Fruit fly (Drosophila melanogaster) whole organism, wandering third instar larva: ENCODE data around the gene mRpL9.
A peak's percentile ranks its signal among the peaks of the same experiment; 100 is the strongest.

Experiments used
- Abd-B ChIP-seq: fragments of >200 bp; optimal IDR thresholded peaks from 2 replicates; lab custom pipeline; 2017; ENCODE audit warnings: missing biosample characterization, missing genetic modification characterization
- CG9705 ChIP-seq: fragments of 200-800 bp; sonication (Bioruptor generic); optimal IDR thresholded peaks from 2 replicates; lab custom pipeline; 2018; ENCODE audit warnings: missing biosample characterization, mild to moderate bottlenecking, missing genetic modification characterization
- Dif ChIP-seq: fragments of 200-275, 200-300 bp; sonication (Bioruptor generic); optimal IDR thresholded peaks from 2 replicates; lab custom pipeline; 2018; ENCODE audit warnings: missing biosample characterization, missing genetic modification characterization; ENCODE audit not compliant: partially characterized antibody
- HLH106 ChIP-seq: fragments of 200-800 bp; optimal IDR thresholded peaks from 3 replicates; lab custom pipeline; 2019; ENCODE audit warnings: missing biosample characterization, mild to moderate bottlenecking, missing genetic modification characterization, moderate library complexity
- Hnf4 ChIP-seq: fragments of 200-800 bp; sonication (Bioruptor generic); optimal IDR thresholded peaks from 2 replicates; lab custom pipeline; 2016; ENCODE audit warnings: missing biosample characterization, mild to moderate bottlenecking, missing genetic modification characterization
- Hr83 ChIP-seq: fragments of 200-300 bp; sonication (Bioruptor generic); optimal IDR thresholded peaks from 2 replicates; lab custom pipeline; 2016; ENCODE audit warnings: missing biosample characterization, mild to moderate bottlenecking, missing genetic modification characterization, moderate library complexity; ENCODE audit not compliant: poor library complexity, severe bottlenecking
- Mio ChIP-seq: sonication (Bioruptor generic); optimal IDR thresholded peaks from 2 replicates; lab custom pipeline; 2016; ENCODE audit warnings: missing biosample characterization, missing genetic modification characterization
- Myc ChIP-seq: fragments of >200 bp; optimal IDR thresholded peaks from 2 replicates; lab custom pipeline; 2017
- N ChIP-seq: fragments of >200 bp; optimal IDR thresholded peaks from 2 replicates; lab custom pipeline; 2018; ENCODE audit warnings: missing biosample characterization, missing external identifiers, missing genetic modification characterization
- OdsH ChIP-seq: fragments of 200-800 bp; sonication (Bioruptor generic); optimal IDR thresholded peaks from 2 replicates; lab custom pipeline; 2016; ENCODE audit warnings: missing biosample characterization, mild to moderate bottlenecking, missing genetic modification characterization
- Rel ChIP-seq, 2 experiments: fragments of 200-800 bp; sonication (Bioruptor generic) in 1 of 2; optimal IDR thresholded peaks; 2 replicates in 1 of 2; 3 replicates in 1 of 2; lab custom pipeline; 2016 to 2019; ENCODE audit warnings: mild to moderate bottlenecking in 2 of 2, missing biosample characterization in 2 of 2, missing genetic modification characterization in 2 of 2, moderate library complexity in 1 of 2
- Sp1 ChIP-seq: fragments of 200-800 bp; sonication (Bioruptor generic); optimal IDR thresholded peaks from 3 replicates; lab custom pipeline; 2019; ENCODE audit warnings: missing biosample characterization, mild to moderate bottlenecking, missing genetic modification characterization, moderate library complexity
- br ChIP-seq: fragments of 200-800 bp; sonication (Bioruptor generic); optimal IDR thresholded peaks from 2 replicates; lab custom pipeline; 2016; ENCODE audit warnings: missing biosample characterization, missing genetic modification characterization
- brk ChIP-seq: fragments of 200-800 bp; sonication (Bioruptor generic); optimal IDR thresholded peaks from 2 replicates; lab custom pipeline; 2016; ENCODE audit warnings: missing biosample characterization, mild to moderate bottlenecking, missing genetic modification characterization
- dmrt93B ChIP-seq: fragments of 200-800 bp; sonication (Bioruptor generic); optimal IDR thresholded peaks from 2 replicates; lab custom pipeline; 2018; ENCODE audit warnings: missing biosample characterization, mild to moderate bottlenecking, missing genetic modification characterization
- dsf ChIP-seq: sonication (Bioruptor generic); optimal IDR thresholded peaks from 2 replicates; lab custom pipeline; 2016; ENCODE audit warnings: missing biosample characterization, missing genetic modification characterization, borderline replicate concordance
- ey ChIP-seq: fragments of 200-800 bp; sonication (Bioruptor generic); optimal IDR thresholded peaks from 2 replicates; lab custom pipeline; 2016; ENCODE audit warnings: missing biosample characterization, missing genetic modification characterization
- foxo ChIP-seq, 2 experiments: fragments of 200-800 bp; sonication (Bioruptor generic); optimal IDR thresholded peaks; 2 replicates in 1 of 2; 3 replicates in 1 of 2; lab custom pipeline; 2016 to 2017; ENCODE audit warnings: missing biosample characterization in 2 of 2, missing genetic modification characterization in 2 of 2
- fru ChIP-seq: fragments of 200-800 bp; sonication (Bioruptor generic); optimal IDR thresholded peaks from 3 replicates; lab custom pipeline; 2016; ENCODE audit warnings: missing biosample characterization, mild to moderate bottlenecking, missing genetic modification characterization
- h ChIP-seq: fragments of 200-800 bp; sonication (Bioruptor generic); optimal IDR thresholded peaks from 3 replicates; lab custom pipeline; 2016; ENCODE audit warnings: missing biosample characterization, mild to moderate bottlenecking, missing genetic modification characterization
- jim ChIP-seq: fragments of 175-275, 200-325 bp; sonication (Bioruptor generic); optimal IDR thresholded peaks from 2 replicates; lab custom pipeline; 2016; ENCODE audit warnings: missing biosample characterization, mild to moderate bottlenecking, missing genetic modification characterization
- lola ChIP-seq: fragments of >200 bp; optimal IDR thresholded peaks from 2 replicates; lab custom pipeline; 2017; ENCODE audit warnings: missing biosample characterization, missing genetic modification characterization
- psq ChIP-seq: fragments of 200-800 bp; sonication (Bioruptor generic); optimal IDR thresholded peaks from 3 replicates; lab custom pipeline; 2017; ENCODE audit warnings: missing biosample characterization, mild to moderate bottlenecking, missing genetic modification characterization, moderate library complexity
- rgr ChIP-seq: fragments of 200-800 bp; sonication (Bioruptor generic); optimal IDR thresholded peaks from 3 replicates; lab custom pipeline; 2016; ENCODE audit warnings: missing biosample characterization, mild to moderate bottlenecking, missing genetic modification characterization
- sage ChIP-seq: fragments of 200-800 bp; sonication (Bioruptor generic); optimal IDR thresholded peaks from 2 replicates; lab custom pipeline; 2016; ENCODE audit warnings: missing biosample characterization, mild to moderate bottlenecking, missing genetic modification characterization
- sv ChIP-seq: fragments of 200-800 bp; sonication (Bioruptor generic); optimal IDR thresholded peaks from 3 replicates; lab custom pipeline; 2016; ENCODE audit warnings: missing biosample characterization, missing genetic modification characterization
- usp ChIP-seq: fragments of >200 bp; optimal IDR thresholded peaks from 2 replicates; lab custom pipeline; 2017; ENCODE audit warnings: missing biosample characterization, missing genetic modification characterization
- woc ChIP-seq: sonication (Bioruptor generic); optimal IDR thresholded peaks from 2 replicates; lab custom pipeline; 2016; ENCODE audit warnings: missing biosample characterization, mild to moderate bottlenecking, missing genetic modification characterization

The mRpL9 gene

DNA sequence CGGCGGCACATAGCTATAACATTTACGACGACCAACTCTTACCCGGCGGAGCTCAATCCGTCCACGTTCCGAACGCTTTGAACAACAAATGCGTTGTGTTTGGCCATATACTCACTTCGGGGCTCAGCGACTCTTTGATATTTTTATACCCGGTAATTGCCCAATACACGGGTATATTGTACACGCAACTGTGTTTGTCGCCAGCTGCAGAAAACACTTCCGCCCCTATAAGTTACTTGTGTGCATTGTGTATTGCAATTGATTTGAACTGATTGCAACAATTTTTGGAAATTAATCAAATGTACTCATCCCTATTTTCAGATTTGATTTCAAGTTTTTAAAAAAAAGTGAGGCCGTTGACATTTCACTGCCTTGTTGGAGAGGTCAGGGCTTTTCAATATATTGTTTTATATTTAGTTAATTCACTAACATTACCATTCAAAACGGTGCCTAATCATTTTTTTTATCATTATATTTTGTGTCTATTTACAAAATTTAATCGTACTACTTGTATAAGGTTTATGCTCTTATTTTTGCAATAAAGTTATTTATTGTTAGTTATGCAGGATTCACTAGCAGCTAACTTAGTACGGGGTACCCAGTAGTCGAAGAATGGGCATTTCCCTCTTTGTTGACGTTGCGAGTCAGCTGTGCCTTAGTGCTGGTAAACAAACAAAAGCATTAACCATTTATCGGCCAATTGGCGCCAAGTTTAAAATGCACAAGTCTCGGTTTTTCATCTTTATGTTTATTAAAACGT, 12.6 kb downstream of the mRpL9 start, which contains the start of gene Nagk (continued):
- peak; percentile 37 for TF ChIP-seq Dif
- peak; percentile 89 for TF ChIP-seq woc (GFP tag; lab: Kevin White, UChicago)
- TF ChIP-seq dmrt93B = no peak

dm6 chr3R:15345198-15346017, 14.9 kb downstream of the mRpL9 start:
- TF ChIP-seq rgr (no peak), Rel (GFP tag; optimal IDR thresholded peaks at IDR 0.05; lab: Kevin White, UChicago) (no peak), Rel (tag; optimal IDR thresholded peaks at IDR 0.05; lab: Kevin White, UChicago) (peak; percentile 67)

DNA sequence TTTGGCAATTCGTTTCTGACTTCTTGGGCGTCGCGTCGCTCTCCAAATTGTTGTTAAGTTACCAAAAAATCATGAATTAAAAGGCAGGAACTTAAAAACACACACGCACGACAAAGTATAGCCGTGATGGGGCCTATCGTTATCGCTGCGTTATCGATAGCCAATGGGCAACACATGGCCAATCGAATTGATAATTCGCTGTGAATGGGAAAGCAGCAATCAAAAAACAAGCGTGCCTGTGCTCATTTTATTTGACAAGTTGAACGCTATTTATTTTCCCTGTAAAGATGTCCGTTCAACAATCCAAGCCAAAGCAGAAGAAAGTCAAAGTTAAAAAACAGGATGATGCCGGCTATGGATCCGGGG, 15.5 kb downstream of the mRpL9 start, which contains the start of the genes Surf4 and CG31301:
Surf4 (minus strand) TSS at position 159 of the 366 bp plus-strand sequence.
CG31301 (plus strand) TSS at position 188 of the 366 bp plus-strand sequence.
- TF ChIP-seq jim (GFP tag; lab: Kevin White, UChicago) (no peak), Myc (lab: Kevin White, UChicago) (peak; percentile 3), N (GFP tag; lab: Kevin White, UChicago) (no peak), Mio (GFP tag; lab: Kevin White, UChicago) (no peak), sage (GFP tag; lab: Kevin White, UChicago) (no peak), Dif (no peak), Abd-B (GFP tag; lab: Kevin White, UChicago) (no peak), OdsH (GFP tag; lab: Kevin White, UChicago) (no peak), fru (GFP tag; lab: Kevin White, UChicago) (no peak)
- TF ChIP-seq, all 38 proteins: peak for 1

DNA sequence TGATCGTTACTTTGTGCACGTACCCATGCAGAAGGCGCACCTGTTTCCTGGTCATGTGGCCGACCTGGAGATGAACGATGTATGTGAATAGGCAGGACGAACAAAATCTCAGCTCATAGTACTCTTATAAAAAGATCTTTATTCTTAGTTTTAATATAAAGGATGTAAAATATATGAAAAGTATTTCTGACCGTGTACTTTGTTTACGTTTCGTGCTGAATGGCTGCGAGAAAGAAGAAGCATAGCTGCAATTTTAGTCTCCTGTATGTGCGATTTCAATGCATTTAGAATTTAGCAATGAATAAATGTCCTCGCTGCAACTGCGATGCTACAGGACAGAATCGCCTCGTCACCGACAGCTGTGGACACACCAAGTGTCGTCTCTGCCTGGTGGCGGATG, 17.3 kb downstream of the mRpL9 start, which contains the start of the genes CG42726 and CG42727:
CG42726 (plus strand) TSS at position 227 of the 400 bp plus-strand sequence.
CG42727 (plus strand) TSS at position 227 of the 400 bp plus-strand sequence.
- TF ChIP-seq Rel (GFP tag; optimal IDR thresholded peaks at IDR 0.05; lab: Kevin White, UChicago) (no peak), Rel (tag; optimal IDR thresholded peaks at IDR 0.05; lab: Kevin White, UChicago) (no peak), Dif (no peak), Sp1 (GFP tag; lab: Kevin White, UChicago) (peak; percentile 28), lola (GFP tag; lab: Kevin White, UChicago) (no peak), br (peak; percentile 45), ey (GFP tag; lab: Kevin White, UChicago) (peak; percentile 27), rgr (peak; percentile 56), woc (GFP tag; lab: Kevin White, UChicago) (peak; percentile 17), sage (GFP tag; lab: Kevin White, UChicago) (no peak), OdsH (GFP tag; lab: Kevin White, UChicago) (peak; percentile 18), sv (GFP tag; lab: Kevin White, UChicago) (peak; percentile 14), HLH106 (tag; lab: Kevin White, UChicago) (peak; percentile 45), foxo (GFP tag; optimal IDR thresholded peaks at IDR 0.05; lab: Kevin White, UChicago) (peak in 1 of 2 experiments; percentile 60), h (GFP tag; lab: Kevin White, UChicago) (peak; percentile 43), usp (no peak), brk (GFP tag; lab: Kevin White, UChicago) (no peak), psq (GFP tag; lab: Kevin White, UChicago) (no peak), fru (GFP tag; lab: Kevin White, UChicago) (no peak), CG9705 (GFP tag; lab: Kevin White, UChicago) (peak; percentile 16), jim (GFP tag; lab: Kevin White, UChicago) (no peak)

- TF ChIP-seq woc (GFP tag; lab: Kevin White, UChicago) (peak; percentile 71), HLH106 (tag; lab: Kevin White, UChicago) (peak; percentile 67), CG9705 (GFP tag; lab: Kevin White, UChicago) (peak; percentile 56), psq (GFP tag; lab: Kevin White, UChicago) (peak; percentile 51), OdsH (GFP tag; lab: Kevin White, UChicago) (peak; percentile 11), Hr83 (peak; percentile 23), Sp1 (GFP tag; lab: Kevin White, UChicago) (peak; percentile 29), dsf (GFP tag; lab: Kevin White, UChicago) (no peak), Myc (lab: Kevin White, UChicago) (peak; percentile 87), rgr (peak; percentile 70), Rel (GFP tag; optimal IDR thresholded peaks at IDR 0.05; lab: Kevin White, UChicago) (no peak), Rel (tag; optimal IDR thresholded peaks at IDR 0.05; lab: Kevin White, UChicago) (peak; percentile 51), Hnf4 (GFP tag; lab: Kevin White, UChicago) (no peak), foxo (GFP tag; optimal IDR thresholded peaks at IDR 0.05; lab: Kevin White, UChicago) (peak in 1 of 2 experiments; percentile 66), fru (GFP tag; lab: Kevin White, UChicago) (no peak), h (GFP tag; lab: Kevin White, UChicago) (peak; percentile 49)
- TF ChIP-seq, all 38 proteins: peak for 12
Measured at dm6 chr3R:15350993-15351426, 20.5 kb downstream of the mRpL9 start, which contains the start of the genes Trs33 and Tmtc4. Gene Trs33, minus strand, starts transcription at chr3R:15350995. Gene Tmtc4, plus strand, starts transcription at chr3R:15351225.
